Fruit fly (Drosophila melanogaster): ENCODE measurements around the gene CG14194.

DNA sequence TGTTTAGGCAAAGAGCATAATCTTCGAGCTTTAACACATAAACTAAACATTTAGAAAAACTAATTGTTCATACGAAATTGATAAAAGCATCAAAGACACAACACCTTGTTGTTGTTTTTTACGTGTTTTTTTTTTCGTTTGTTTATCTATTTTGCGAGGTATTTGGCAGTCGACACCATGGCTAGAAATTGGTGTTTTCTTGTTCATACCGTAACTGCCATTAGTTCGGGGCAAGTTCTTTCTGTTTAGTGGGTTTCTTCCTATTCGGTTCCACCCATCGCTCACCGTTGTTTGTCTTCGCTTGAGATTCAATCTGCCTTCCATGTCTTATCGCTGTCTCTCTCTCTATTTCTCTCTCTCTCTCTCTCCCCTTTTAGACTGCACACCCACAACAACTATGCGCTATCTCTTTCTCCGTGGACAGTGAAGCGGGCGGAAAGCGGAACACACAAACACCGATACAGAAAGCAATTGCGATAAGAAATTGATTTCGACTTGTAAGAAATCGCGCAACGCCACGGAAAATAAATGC, 46.9 kb upstream of the CG14194 start:
- no peak for TF ChIP-seq CG8478 (optimal IDR thresholded peaks at IDR 0.05)
- TF ChIP-seq CTCF (optimal IDR thresholded peaks at IDR 0.05) = no peak
